Fruit fly (Drosophila melanogaster): ENCODE results near the gene Drs.

dm6 chr3L:3338882-3339590 lies 30.3 kb upstream of the Drs start:
- TF ChIP-seq pan (optimal IDR thresholded peaks at IDR 0.05), result no peak
- no peak for TF ChIP-seq psq (optimal IDR thresholded peaks at IDR 0.05)
- TF ChIP-seq CG8478 (optimal IDR thresholded peaks at IDR 0.05), result no peak
